6 fruit fly cellular contexts compared by ENCODE assay signal in genomic region chr3R:9344186-9344790, dm6.
A peak's percentile ranks its signal among the peaks of the same experiment; 100 is the strongest.
TF ChIP-seq lines count a peak whose summit lies in the region.

No protein-coding gene starts in this region.

- no peak for TF ChIP-seq CTCF in whole organism, embryonic (GFP tag; optimal IDR thresholded peaks at IDR 0.05; lab: Kevin White, UChicago)

TF ChIP-seq in whole organism, 6 proteins besides CTCF, POLR2A, EP300 and RAD21:
- TF ChIP-seq pan (optimal IDR thresholded peaks at IDR 0.05; lab: Kevin White, UChicago): peak; percentile 20
- TF ChIP-seq Dll (optimal IDR thresholded peaks at IDR 0.05; lab: Kevin White, UChicago): no peak

TF ChIP-seq in whole organism, adult, 20 proteins besides CTCF, POLR2A, EP300 and RAD21:
- TF ChIP-seq CG7101 (tag; optimal IDR thresholded peaks at IDR 0.05; lab: Kevin White, UChicago): no peak
- TF ChIP-seq kay (GFP tag; lab: Kevin White, UChicago; ENCODE audit: borderline replicate concordance): peak; percentile 41
- peak; percentile 14 for TF ChIP-seq tj (GFP tag; optimal IDR thresholded peaks at IDR 0.05; lab: Kevin White, UChicago)
- TF ChIP-seq ovo (GFP tag; optimal IDR thresholded peaks at IDR 0.05; lab: Kevin White, UChicago): peak; percentile 17
- no peak for TF ChIP-seq pad (GFP tag; optimal IDR thresholded peaks at IDR 0.05; lab: Kevin White, UChicago)
- TF ChIP-seq Mnt (GFP tag; optimal IDR thresholded peaks at IDR 0.05; lab: Kevin White, UChicago): peak; percentile 24
- TF ChIP-seq Crg-1 (GFP tag; optimal IDR thresholded peaks at IDR 0.05; lab: Kevin White, UChicago): no peak
- TF ChIP-seq CG11617 (GFP tag; optimal IDR thresholded peaks at IDR 0.05; lab: Kevin White, UChicago): peak; percentile 31
- TF ChIP-seq cic (GFP tag; optimal IDR thresholded peaks at IDR 0.05; lab: Kevin White, UChicago): peak; percentile 33

TF ChIP-seq in whole organism, embryonic, 481 proteins besides CTCF, POLR2A, EP300 and RAD21 (continues in another document):
- TF ChIP-seq Adf1 (GFP tag; IDR thresholded peaks at IDR 0.05; lab: Robert Waterston, UW) (no peak; the same call in 1 of the 2 replicates), ftz-f1 (GFP tag; optimal IDR thresholded peaks at IDR 0.05; lab: Kevin White, UChicago) (peak; percentile 64), CG2875 (GFP tag; optimal IDR thresholded peaks at IDR 0.05; lab: Kevin White, UChicago) (no peak), CG13296 (GFP tag; optimal IDR thresholded peaks at IDR 0.05; lab: Kevin White, UChicago) (no peak), CG12769 (tag; optimal IDR thresholded peaks at IDR 0.05; lab: Kevin White, UChicago) (peak; percentile 91), CG9932 (GFP tag; IDR thresholded peaks at IDR 0.05; lab: Robert Waterston, UW) (peak; percentile 18; the same call in 1 of the 2 replicates), Med (GFP tag; lab: Kevin White, UChicago) (peak; percentile 79), Kr (GFP tag; optimal IDR thresholded peaks at IDR 0.05; lab: Kevin White, UChicago) (no peak), NfI (GFP tag; optimal IDR thresholded peaks at IDR 0.05; lab: Kevin White, UChicago) (no peak), h (optimal IDR thresholded peaks at IDR 0.05; lab: Kevin White, UChicago) (no peak), Nf-YA (GFP tag; IDR thresholded peaks at IDR 0.05; lab: Robert Waterston, UW) (no peak), insv (GFP tag; optimal IDR thresholded peaks at IDR 0.05; lab: Kevin White, UChicago) (peak in 1 of 2 experiments; percentile 16), CG3281 (GFP tag; optimal IDR thresholded peaks at IDR 0.05; lab: Kevin White, UChicago) (no peak), CG1647 (GFP tag; optimal IDR thresholded peaks at IDR 0.05; lab: Kevin White, UChicago) (no peak), ash1 (GFP tag; optimal IDR thresholded peaks at IDR 0.05; lab: Kevin White, UChicago) (peak; percentile 52), cg (GFP tag; optimal IDR thresholded peaks at IDR 0.05; lab: Kevin White, UChicago) (peak; percentile 26), kni (GFP tag; optimal IDR thresholded peaks at IDR 0.05; lab: Kevin White, UChicago) (peak; percentile 36), so (GFP tag; IDR thresholded peaks at IDR 0.05; lab: Robert Waterston, UW) (peak; percentile 46; the same call in 1 of the 3 replicates), CG8290 (GFP tag; optimal IDR thresholded peaks at IDR 0.05; lab: Kevin White, UChicago) (no peak), CG8290 (tag; optimal IDR thresholded peaks at IDR 0.05; lab: Kevin White, UChicago) (peak in 1 of 2 experiments; percentile 49)

TF ChIP-seq in whole organism, prepupa, 60 proteins besides CTCF, POLR2A, EP300 and RAD21 (continues in another document):
- TF ChIP-seq CG11294 (GFP tag; IDR thresholded peaks at IDR 0.05; lab: Robert Waterston, UW) (no peak), CG6276 (GFP tag; optimal IDR thresholded peaks at IDR 0.05; lab: Kevin White, UChicago) (no peak), CG10631 (GFP tag; optimal IDR thresholded peaks at IDR 0.05; lab: Kevin White, UChicago) (no peak), CG6854 (GFP tag; optimal IDR thresholded peaks at IDR 0.05; lab: Kevin White, UChicago) (peak; percentile 2), Eip78C (GFP tag; lab: Kevin White, UChicago) (peak; percentile 23), CG1621 (tag; optimal IDR thresholded peaks at IDR 0.05; lab: Kevin White, UChicago) (no peak), Eip75B (GFP tag; optimal IDR thresholded peaks at IDR 0.05; lab: Kevin White, UChicago) (peak; percentile 60), fkh (GFP tag; optimal IDR thresholded peaks at IDR 0.05; lab: Kevin White, UChicago) (peak; percentile 89), dsx (GFP tag; optimal IDR thresholded peaks at IDR 0.05; lab: Kevin White, UChicago; ENCODE audit: poor library complexity, severe bottlenecking) (no peak), spab (GFP tag; optimal IDR thresholded peaks at IDR 0.05; lab: Kevin White, UChicago) (no peak), CG8632 (GFP tag; optimal IDR thresholded peaks at IDR 0.05; lab: Kevin White, UChicago) (peak; percentile 5), CG7368 (GFP tag; optimal IDR thresholded peaks at IDR 0.05; lab: Kevin White, UChicago) (no peak), Sox14 (GFP tag; optimal IDR thresholded peaks at IDR 0.05; lab: Kevin White, UChicago) (no peak), dac (GFP tag; optimal IDR thresholded peaks at IDR 0.05; lab: Kevin White, UChicago) (no peak), lz (GFP tag; optimal IDR thresholded peaks at IDR 0.05; lab: Kevin White, UChicago) (no peak), topi (GFP tag; optimal IDR thresholded peaks at IDR 0.05; lab: Kevin White, UChicago) (no peak), Gug (GFP tag; IDR thresholded peaks at IDR 0.05; lab: Robert Waterston, UW) (no peak), ss (GFP tag; optimal IDR thresholded peaks at IDR 0.05; lab: Kevin White, UChicago) (peak in 1 of 2 experiments; percentile 34), svp (GFP tag; lab: Kevin White, UChicago) (peak; percentile 97), Eip93F (GFP tag; optimal IDR thresholded peaks at IDR 0.05; lab: Kevin White, UChicago) (peak; percentile 11), CG4318 (GFP tag; optimal IDR thresholded peaks at IDR 0.05; lab: Kevin White, UChicago) (no peak), acj6 (GFP tag; optimal IDR thresholded peaks at IDR 0.05; lab: Kevin White, UChicago) (no peak)

TF ChIP-seq in whole organism, pupa, 21 proteins besides CTCF, POLR2A, EP300 and RAD21:
- TF ChIP-seq CG13204 (GFP tag; optimal IDR thresholded peaks at IDR 0.05; lab: Kevin White, UChicago): no peak
- TF ChIP-seq D1 (tag; optimal IDR thresholded peaks at IDR 0.05; lab: Kevin White, UChicago): no peak
- TF ChIP-seq CG34367 (tag; optimal IDR thresholded peaks at IDR 0.05; lab: Kevin White, UChicago): no peak
- TF ChIP-seq Pif1B (GFP tag; optimal IDR thresholded peaks at IDR 0.05; lab: Kevin White, UChicago): no peak
- TF ChIP-seq CG32121 (GFP tag; IDR thresholded peaks at IDR 0.05; lab: Robert Waterston, UW): peak; percentile 40; the same call in 1 of the 2 replicates
- no peak for TF ChIP-seq CG8301 (tag; optimal IDR thresholded peaks at IDR 0.05; lab: Kevin White, UChicago)
- no peak for TF ChIP-seq CG8159 (tag; optimal IDR thresholded peaks at IDR 0.05; lab: Kevin White, UChicago)
- no peak for TF ChIP-seq rn (GFP tag; IDR thresholded peaks at IDR 0.05; lab: Robert Waterston, UW)
- no peak for TF ChIP-seq CG14655 (GFP tag; optimal IDR thresholded peaks at IDR 0.05; lab: Kevin White, UChicago)
- TF ChIP-seq Snoo (tag; optimal IDR thresholded peaks at IDR 0.05; lab: Kevin White, UChicago): no peak
- no peak for TF ChIP-seq gl (tag; optimal IDR thresholded peaks at IDR 0.05; lab: Kevin White, UChicago)
- no peak for TF ChIP-seq CG15710 (tag; optimal IDR thresholded peaks at IDR 0.05; lab: Kevin White, UChicago)
- TF ChIP-seq EcR (GFP tag; optimal IDR thresholded peaks at IDR 0.05; lab: Kevin White, UChicago): peak; percentile 59
- peak; percentile 21; the same call in 1 of the 3 replicates for TF ChIP-seq CG4496 (GFP tag; IDR thresholded peaks at IDR 0.05; lab: Robert Waterston, UW)
- no peak for TF ChIP-seq Pif1A (GFP tag; optimal IDR thresholded peaks at IDR 0.05; lab: Kevin White, UChicago)
- TF ChIP-seq CG10348 (GFP tag; IDR thresholded peaks at IDR 0.05; lab: Robert Waterston, UW): no peak
- no peak for TF ChIP-seq CG17806 (tag; optimal IDR thresholded peaks at IDR 0.05; lab: Kevin White, UChicago)
- no peak for TF ChIP-seq CG9948 (tag; optimal IDR thresholded peaks at IDR 0.05; lab: Kevin White, UChicago)
- TF ChIP-seq CG12605 (GFP tag; IDR thresholded peaks at IDR 0.05; lab: Robert Waterston, UW): no peak
- TF ChIP-seq fd96Ca (GFP tag; IDR thresholded peaks at IDR 0.05; lab: Robert Waterston, UW): peak; percentile 19; the same call in 1 of the 3 replicates
- TF ChIP-seq Ets98B (GFP tag; IDR thresholded peaks at IDR 0.05; lab: Robert Waterston, UW): no peak
TF ChIP-seq in whole organism, pupa: peak in this region for 4.

TF ChIP-seq in whole organism, wandering third instar larva, 38 proteins besides CTCF, POLR2A, EP300 and RAD21 (continues in another document):
- TF ChIP-seq Jra (GFP tag; optimal IDR thresholded peaks at IDR 0.05; lab: Kevin White, UChicago): no peak
- peak; percentile 51 for TF ChIP-seq sage (GFP tag; optimal IDR thresholded peaks at IDR 0.05; lab: Kevin White, UChicago)
- TF ChIP-seq foxo (GFP tag; optimal IDR thresholded peaks at IDR 0.05; lab: Kevin White, UChicago): no peak
- no peak for TF ChIP-seq Vsx2 (GFP tag; optimal IDR thresholded peaks at IDR 0.05; lab: Kevin White, UChicago; ENCODE audit: partially characterized antibody)
- TF ChIP-seq dl (GFP tag; optimal IDR thresholded peaks at IDR 0.05; lab: Kevin White, UChicago; ENCODE audit: insufficient read depth in 1 of 2, partially characterized antibody in 2 of 2): no peak
- no peak for TF ChIP-seq CG32264 (GFP tag; optimal IDR thresholded peaks at IDR 0.05; lab: Kevin White, UChicago)
- TF ChIP-seq brk (GFP tag; optimal IDR thresholded peaks at IDR 0.05; lab: Kevin White, UChicago): peak; percentile 9
- TF ChIP-seq Rel (GFP tag; optimal IDR thresholded peaks at IDR 0.05; lab: Kevin White, UChicago): peak; percentile 16
- peak; percentile 62 for TF ChIP-seq Rel (tag; optimal IDR thresholded peaks at IDR 0.05; lab: Kevin White, UChicago)
- TF ChIP-seq Hr83 (GFP tag; optimal IDR thresholded peaks at IDR 0.05; lab: Kevin White, UChicago; ENCODE audit: poor library complexity, severe bottlenecking): peak; percentile 13
- TF ChIP-seq Hnf4 (GFP tag; optimal IDR thresholded peaks at IDR 0.05; lab: Kevin White, UChicago): peak; percentile 27
- peak; percentile 44 for TF ChIP-seq h (GFP tag; optimal IDR thresholded peaks at IDR 0.05; lab: Kevin White, UChicago)
- no peak for TF ChIP-seq dmrt93B (GFP tag; optimal IDR thresholded peaks at IDR 0.05; lab: Kevin White, UChicago)
- no peak for TF ChIP-seq jim (GFP tag; optimal IDR thresholded peaks at IDR 0.05; lab: Kevin White, UChicago)
- no peak for TF ChIP-seq Dfd (GFP tag; optimal IDR thresholded peaks at IDR 0.05; lab: Kevin White, UChicago)
- no peak for TF ChIP-seq CG9705 (GFP tag; optimal IDR thresholded peaks at IDR 0.05; lab: Kevin White, UChicago)
- no peak for TF ChIP-seq Abd-B (GFP tag; optimal IDR thresholded peaks at IDR 0.05; lab: Kevin White, UChicago)
- TF ChIP-seq HLH106 (tag; optimal IDR thresholded peaks at IDR 0.05; lab: Kevin White, UChicago): no peak
- TF ChIP-seq Myc (optimal IDR thresholded peaks at IDR 0.05; lab: Kevin White, UChicago): no peak
- TF ChIP-seq fru (GFP tag; optimal IDR thresholded peaks at IDR 0.05; lab: Kevin White, UChicago): no peak
- no peak for TF ChIP-seq tai (GFP tag; optimal IDR thresholded peaks at IDR 0.05; lab: Kevin White, UChicago)
- TF ChIP-seq CrebA (GFP tag; optimal IDR thresholded peaks at IDR 0.05; lab: Kevin White, UChicago; ENCODE audit: borderline replicate concordance): peak; percentile 53
- TF ChIP-seq Mio (GFP tag; optimal IDR thresholded peaks at IDR 0.05; lab: Kevin White, UChicago): no peak
- TF ChIP-seq Hr78 (GFP tag; optimal IDR thresholded peaks at IDR 0.05; lab: Kevin White, UChicago): no peak
- no peak for TF ChIP-seq pan (optimal IDR thresholded peaks at IDR 0.05; lab: Kevin White, UChicago)
- TF ChIP-seq Dif (GFP tag; optimal IDR thresholded peaks at IDR 0.05; lab: Kevin White, UChicago; ENCODE audit: partially characterized antibody): no peak
- no peak for TF ChIP-seq dsf (GFP tag; optimal IDR thresholded peaks at IDR 0.05; lab: Kevin White, UChicago; ENCODE audit: borderline replicate concordance)
